Fruit fly (Drosophila melanogaster): ENCODE measurements around the gene Obp99d.

DNA sequence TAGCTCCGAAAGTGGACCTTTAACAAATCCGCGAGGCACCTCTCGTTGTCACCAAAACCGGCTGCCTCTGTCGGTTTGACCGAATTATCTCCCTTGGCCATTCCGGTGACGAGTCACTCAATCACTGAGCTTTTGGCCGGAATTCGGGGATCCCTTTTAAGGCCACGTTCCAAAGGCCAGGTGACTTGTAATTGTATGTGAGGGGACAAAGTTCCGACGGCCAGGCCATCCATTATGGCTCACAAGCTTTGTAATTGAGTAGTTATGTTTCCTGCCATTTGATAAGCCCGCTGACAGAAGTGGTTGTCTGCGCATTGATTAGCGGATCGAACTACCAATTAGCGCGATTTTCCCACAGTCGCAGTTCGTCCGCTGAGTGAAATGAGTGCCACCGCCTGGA is 45.5 kb upstream of the Obp99d start, which contains the start of the genes ppk20 and ppk30:
- TF ChIP-seq psq (optimal IDR thresholded peaks at IDR 0.05) = no peak
- TF ChIP-seq h (optimal IDR thresholded peaks at IDR 0.05) = no peak
- no peak for TF ChIP-seq Sin3A (optimal IDR thresholded peaks at IDR 0.05)
